Worm (Caenorhabditis elegans) whole organism, early embryonic: ENCODE measurements around the gene nhr-252.

Experiments used
- F13C5.2 ChIP-seq: sonication (generic microtip); optimal IDR thresholded peaks from 2 replicates; lab custom pipeline; 2017; ENCODE audit warnings: mild to moderate bottlenecking, missing genetic modification characterization, inconsistent platforms, missing compliant biosample characterization
- ama-1 ChIP-seq: fragments of 150-350 bp; optimal IDR thresholded peaks from 2 replicates; lab custom pipeline; 2014
- pes-1 ChIP-seq: fragments of 200-800 bp; sonication (Bioruptor generic); IDR thresholded peaks from 2 replicates; pipeline ENCODE4 v1.3.6; 2022; ENCODE audit warnings: missing genetic modification reagents, missing genetic modification characterization, missing compliant biosample characterization
- tbx-37 ChIP-seq: fragments of 200-800 bp; sonication (Bioruptor generic); conservative IDR thresholded peaks from 2 replicates; pipeline ENCODE4 v1.3.6; 2022; ENCODE audit warnings: missing genetic modification reagents, missing genetic modification characterization, missing compliant biosample characterization

DNA sequence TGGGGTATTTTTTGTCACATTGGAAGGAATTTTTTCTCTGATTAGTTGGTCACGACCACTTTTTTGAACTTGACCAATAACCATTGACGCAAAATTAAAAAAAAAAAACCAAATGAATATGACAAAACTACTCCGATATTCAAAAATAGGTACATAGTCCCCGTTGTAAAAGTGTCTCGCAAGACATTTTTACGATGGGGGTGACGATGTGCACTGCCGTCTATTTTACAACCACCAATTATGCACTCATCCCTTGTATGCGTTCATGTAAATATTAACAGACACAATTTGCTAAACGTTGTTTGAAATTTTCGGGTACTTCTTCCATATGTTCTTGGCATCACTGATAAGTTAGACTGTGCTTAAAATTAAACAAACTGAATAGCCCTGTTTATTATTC, 4.7 kb upstream of the nhr-252 start, which contains the start of gene scl-27:
- TF ChIP-seq ama-1 (lab: Kevin White, UChicago) (no peak), tbx-37 (GFP tag; lab: Robert Waterston, UW) (no peak), F13C5.2 (tag; lab: Kevin White, UChicago) (no peak), pes-1 (GFP tag; lab: Robert Waterston, UW) (no peak)
